Worm (Caenorhabditis elegans) whole organism, young adult: ENCODE data around the gene mtq-2.

Experiments
- attf-5 ChIP-seq: fragments of 200-800 bp; sonication (Bioruptor generic); optimal IDR thresholded peaks from 2 replicates; lab custom pipeline; 2018; ENCODE audit warnings: mild to moderate bottlenecking, missing genetic modification characterization, missing compliant biosample characterization
- efl-1 ChIP-seq: fragments of 150-350 bp; optimal IDR thresholded peaks from 2 replicates; lab custom pipeline; 2014; ENCODE audit warnings: missing biosample characterization, missing genetic modification reagents, missing genetic modification characterization
- egl-44 ChIP-seq: fragments of 200-800 bp; sonication (Bioruptor generic); IDR thresholded peaks from 2 replicates; pipeline ENCODE4 v1.3.6; 2022; ENCODE audit warnings: missing genetic modification reagents, missing genetic modification characterization, missing compliant biosample characterization
- him-1 ChIP-seq: sonication (generic microtip); optimal IDR thresholded peaks from 2 replicates; lab custom pipeline; 2016; ENCODE audit warnings: missing genotype, missing genetic modification reagents, missing genetic modification characterization, missing compliant biosample characterization

DNA sequence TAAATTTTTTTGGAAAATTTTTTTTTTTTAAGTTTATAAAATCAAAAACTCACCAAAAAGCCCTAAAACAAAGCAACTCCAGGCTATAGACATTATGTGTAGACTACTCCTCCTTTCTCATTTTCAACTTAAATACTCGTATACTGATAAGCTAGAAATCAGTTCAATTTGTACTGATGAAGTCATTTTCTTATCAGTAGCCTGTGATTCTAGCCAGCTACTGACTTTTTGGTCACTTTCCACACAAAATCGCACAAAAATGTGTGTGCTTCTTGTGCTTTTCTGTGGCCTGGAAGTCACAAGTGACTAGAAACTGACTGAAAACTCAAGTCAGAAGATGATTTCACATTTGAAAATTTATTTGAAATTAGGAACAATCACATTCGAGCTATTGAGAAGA, 2.9 kb downstream of the mtq-2 start, which contains the start of gene gba-2:
- TF ChIP-seq attf-5: no peak
- TF ChIP-seq him-1 (tag; lab: Kevin White, UChicago): no peak
- TF ChIP-seq egl-44 (GFP tag; lab: Robert Waterston, UW): no peak
- TF ChIP-seq efl-1 (GFP tag; lab: Kevin White, UChicago): no peak
